Fruit fly (Drosophila melanogaster): ENCODE data around the gene CG32808.

DNA sequence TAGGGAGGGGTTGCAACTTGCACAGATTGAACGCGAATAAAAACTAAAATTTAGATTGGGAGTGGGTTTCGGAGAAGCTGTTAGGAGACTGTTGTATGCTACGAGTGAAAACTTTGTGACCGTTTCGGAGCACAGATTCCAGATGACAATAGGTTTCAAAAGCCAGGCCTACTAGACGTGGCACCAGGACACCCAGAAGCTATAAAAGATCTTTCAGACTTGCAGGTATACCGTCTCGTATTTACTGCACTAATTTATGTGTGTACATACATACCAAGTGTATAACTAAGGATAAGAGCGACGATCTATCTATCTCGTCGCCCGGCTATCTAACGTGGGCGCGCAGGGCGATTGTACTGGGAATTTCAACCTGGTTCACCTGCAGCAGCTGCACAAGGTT is 12.7 kb downstream of the CG32808 start, which contains the start of gene CG14785:
- TF ChIP-seq ovo (GFP tag; optimal IDR thresholded peaks at IDR 0.05) (no peak), kay (GFP tag; ENCODE audit: borderline replicate concordance) (no peak), Mnt (GFP tag; optimal IDR thresholded peaks at IDR 0.05) (no peak), tj (GFP tag; optimal IDR thresholded peaks at IDR 0.05) (no peak), cic (GFP tag; optimal IDR thresholded peaks at IDR 0.05) (no peak), Hr96 (GFP tag; optimal IDR thresholded peaks at IDR 0.05) (no peak), CG12768 (GFP tag; optimal IDR thresholded peaks at IDR 0.05) (no peak), Clk (GFP tag; optimal IDR thresholded peaks at IDR 0.05) (no peak), CG7101 (tag; optimal IDR thresholded peaks at IDR 0.05) (no peak), cnc (optimal IDR thresholded peaks at IDR 0.05) (no peak), bab1 (GFP tag; optimal IDR thresholded peaks at IDR 0.05) (no peak), CG7045 (GFP tag; optimal IDR thresholded peaks at IDR 0.05) (no peak), CG11617 (GFP tag; optimal IDR thresholded peaks at IDR 0.05) (no peak), Crg-1 (GFP tag; optimal IDR thresholded peaks at IDR 0.05) (no peak)

All from whole organism, adult.